Worm (Caenorhabditis elegans): ENCODE data around the gene gst-32.

DNA sequence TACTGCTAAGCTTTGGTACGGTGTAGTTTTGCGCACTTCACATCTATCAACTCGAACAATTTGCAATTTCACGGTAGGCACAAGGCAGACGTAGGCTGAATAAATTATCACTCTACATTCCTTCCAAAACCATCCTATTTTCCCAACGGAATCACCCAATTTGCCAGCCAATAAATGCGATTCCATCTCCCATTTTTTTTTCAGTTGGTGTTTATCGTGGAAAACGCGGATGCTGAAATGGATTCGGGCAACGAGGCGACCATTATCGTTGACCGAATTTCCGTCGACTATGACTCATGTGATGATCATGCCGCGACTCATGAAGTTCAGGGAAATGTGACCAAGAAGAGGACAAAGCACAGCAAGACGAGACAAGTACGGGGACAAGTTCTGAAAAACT lies 30.0 kb downstream of the gst-32 start:
- TF ChIP-seq pha-2 (tag; optimal IDR thresholded peaks at IDR 0.05) (no peak), unc-55 (GFP tag; optimal IDR thresholded peaks at IDR 0.05) (no peak)

Data from whole organism, late embryonic.